Fruit fly (Drosophila melanogaster): ENCODE data around the gene GATAd.
A peak's percentile ranks its signal among the peaks of the same experiment; 100 is the strongest.

The GATAd gene

dm6 chr2L:10356508-10356907, 23.0 kb downstream of the GATAd start, which contains the start of the genes CtsL4 and ClpP (continued):
- TF ChIP-seq YL-1 (GFP tag; optimal IDR thresholded peaks at IDR 0.05) (peak; percentile 53), br (optimal IDR thresholded peaks at IDR 0.05) (no peak), stc (GFP tag; IDR thresholded peaks at IDR 0.05) (0 out of 2 replicates have a peak, but pooled peaks have one; percentile 23), CG6272 (GFP tag; IDR thresholded peaks at IDR 0.05) (no peak; the same call in 1 of the 2 replicates), unc-4 (GFP tag; IDR thresholded peaks at IDR 0.05; ENCODE audit: partially characterized antibody) (no peak), CG5953 (GFP tag; IDR thresholded peaks at IDR 0.05) (no peak), fru (optimal IDR thresholded peaks at IDR 0.05) (no peak), CG7357 (GFP tag; IDR thresholded peaks at IDR 0.05) (peak; percentile 39; the same call in 2 of the 3 replicates), gem (tag; optimal IDR thresholded peaks at IDR 0.05) (no peak), TFAM (GFP tag; optimal IDR thresholded peaks at IDR 0.05) (no peak), CG16863 (GFP tag; optimal IDR thresholded peaks at IDR 0.05) (no peak), HmgD (GFP tag; optimal IDR thresholded peaks at IDR 0.05) (peak; percentile 57), CG6854 (GFP tag; optimal IDR thresholded peaks at IDR 0.05) (no peak), CG32767 (GFP tag; IDR thresholded peaks at IDR 0.05) (peak; percentile 66; the same call in 1 of the 2 replicates), CG10366 (GFP tag; IDR thresholded peaks at IDR 0.05) (peak; percentile 38; the same call in 1 of the 2 replicates), bsh (GFP tag; optimal IDR thresholded peaks at IDR 0.05) (peak in 1 of 2 experiments; percentile 33), CG17359 (tag; optimal IDR thresholded peaks at IDR 0.05) (peak; percentile 18), D19B (GFP tag; optimal IDR thresholded peaks at IDR 0.05) (peak; percentile 81), ERR (GFP tag; optimal IDR thresholded peaks at IDR 0.05) (no peak), pum (GFP tag; optimal IDR thresholded peaks at IDR 0.05) (peak; percentile 35), scrt (GFP tag; optimal IDR thresholded peaks at IDR 0.05) (no peak), dmrt11E (tag; optimal IDR thresholded peaks at IDR 0.05) (peak; percentile 48), CG2116 (GFP tag; optimal IDR thresholded peaks at IDR 0.05) (peak; percentile 65), lab (GFP tag; optimal IDR thresholded peaks at IDR 0.05) (no peak), slbo (GFP tag; IDR thresholded peaks at IDR 0.05) (peak; percentile 76), Stat92E (GFP tag; optimal IDR thresholded peaks at IDR 0.05) (no peak), CG9876 (GFP tag; optimal IDR thresholded peaks at IDR 0.05) (no peak), bigmax (GFP tag; optimal IDR thresholded peaks at IDR 0.05) (peak; percentile 12), Opbp (GFP tag; IDR thresholded peaks at IDR 0.05; ENCODE audit: partially characterized antibody) (no peak), Lpt (GFP tag; optimal IDR thresholded peaks at IDR 0.05) (no peak), kah (GFP tag; optimal IDR thresholded peaks at IDR 0.05) (no peak), D19A (tag; optimal IDR thresholded peaks at IDR 0.05) (peak; percentile 74), Six4 (GFP tag; optimal IDR thresholded peaks at IDR 0.05) (peak; percentile 37), gcm2 (GFP tag; optimal IDR thresholded peaks at IDR 0.05) (no peak), ro (GFP tag; IDR thresholded peaks at IDR 0.05) (no peak), oc (tag; optimal IDR thresholded peaks at IDR 0.05) (no peak), pan (optimal IDR thresholded peaks at IDR 0.05) (no peak), pan (GFP tag; optimal IDR thresholded peaks at IDR 0.05 in 1 of 2, IDR thresholded peaks at IDR 0.05 in 1 of 2) (peak in 1 of 2 experiments; percentile 64), fd96Cb (tag; optimal IDR thresholded peaks at IDR 0.05) (peak; percentile 37), nom (GFP tag; optimal IDR thresholded peaks at IDR 0.05) (no peak), vnd (GFP tag; IDR thresholded peaks at IDR 0.05; ENCODE audit: partially characterized antibody) (no peak), Optix (GFP tag; IDR thresholded peaks at IDR 0.05) (peak; percentile 28; the same call in 1 of the 3 replicates), CG3726 (GFP tag; IDR thresholded peaks at IDR 0.05) (no peak), CG17912 (GFP tag; optimal IDR thresholded peaks at IDR 0.05) (peak; percentile 23), CG10565 (GFP tag; optimal IDR thresholded peaks at IDR 0.05) (no peak), CG30403 (GFP tag; optimal IDR thresholded peaks at IDR 0.05) (peak; percentile 46), CG4854 (GFP tag; optimal IDR thresholded peaks at IDR 0.05) (no peak), Usf (GFP tag; optimal IDR thresholded peaks at IDR 0.05) (no peak), CG18476 (GFP tag; optimal IDR thresholded peaks at IDR 0.05) (no peak), CG12942 (GFP tag; optimal IDR thresholded peaks at IDR 0.05) (peak; percentile 1), E2f1 (GFP tag; IDR thresholded peaks at IDR 0.05) (no peak), Dp (GFP tag; optimal IDR thresholded peaks at IDR 0.05) (peak; percentile 5)

Measured in whole organism, embryonic.